Fruit fly (Drosophila melanogaster): ENCODE measurements around the gene wupA.
A peak's percentile ranks its signal among the peaks of the same experiment; 100 is the strongest.

wupA gene

DNA sequence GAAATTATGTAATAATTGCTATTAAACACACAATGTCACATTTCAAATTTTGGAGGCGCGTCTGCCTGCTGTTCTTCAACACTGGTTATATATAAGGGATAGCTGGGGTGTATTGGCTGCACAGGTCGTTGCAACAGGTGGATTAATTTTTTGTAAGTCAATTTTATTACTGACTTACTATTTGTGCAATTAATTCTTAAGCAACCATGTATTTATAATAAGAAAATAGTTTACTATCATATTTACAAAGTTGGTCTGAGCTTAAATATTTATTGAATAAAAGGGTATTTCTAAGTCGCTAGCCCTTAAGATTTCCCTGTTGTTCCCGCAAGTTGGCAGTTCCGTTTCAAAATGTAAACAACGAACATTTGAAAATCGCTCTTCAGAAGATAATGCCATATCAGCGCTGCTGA is 23.9 kb downstream of the wupA start, which contains the start of gene RhoGAP16F (continued):
- peak; percentile 70 for TF ChIP-seq Spps (tag; optimal IDR thresholded peaks at IDR 0.05)
- peak; percentile 88 for TF ChIP-seq CG1602 (GFP tag; optimal IDR thresholded peaks at IDR 0.05)
- TF ChIP-seq CG12769 (tag; optimal IDR thresholded peaks at IDR 0.05): peak; percentile 94
- peak; percentile 13 for TF ChIP-seq ftz-f1 (GFP tag; optimal IDR thresholded peaks at IDR 0.05)
- TF ChIP-seq sisA (GFP tag; IDR thresholded peaks at IDR 0.05): peak; percentile 88
- TF ChIP-seq Lpt (GFP tag; optimal IDR thresholded peaks at IDR 0.05): no peak
- TF ChIP-seq chif (GFP tag; optimal IDR thresholded peaks at IDR 0.05): peak; percentile 71 to 85
- TF ChIP-seq en (GFP tag; optimal IDR thresholded peaks at IDR 0.05): peak; percentile 9
- peak; percentile 33 for TF ChIP-seq ac (GFP tag; optimal IDR thresholded peaks at IDR 0.05)
- TF ChIP-seq bcd (GFP tag; optimal IDR thresholded peaks at IDR 0.05): peak; percentile 84
- no peak for TF ChIP-seq corto (GFP tag; optimal IDR thresholded peaks at IDR 0.05)
- TF ChIP-seq CG3847 (GFP tag; IDR thresholded peaks at IDR 0.05): peak; percentile 85
- TF ChIP-seq eyg (GFP tag; optimal IDR thresholded peaks at IDR 0.05): no peak
- TF ChIP-seq stwl (tag; optimal IDR thresholded peaks at IDR 0.05): peak; percentile 42
- no peak for TF ChIP-seq Hand (GFP tag; optimal IDR thresholded peaks at IDR 0.05)
- TF ChIP-seq br (optimal IDR thresholded peaks at IDR 0.05): no peak
- TF ChIP-seq grau (tag; optimal IDR thresholded peaks at IDR 0.05): peak; percentile 86
- TF ChIP-seq HLH4C (GFP tag; IDR thresholded peaks at IDR 0.05; ENCODE audit: partially characterized antibody): no peak
- TF ChIP-seq CG1529 (GFP tag; optimal IDR thresholded peaks at IDR 0.05): peak; percentile 43
- TF ChIP-seq zf30C (GFP tag; optimal IDR thresholded peaks at IDR 0.05): no peak
- TF ChIP-seq CG15073 (GFP tag; optimal IDR thresholded peaks at IDR 0.05): peak; percentile 47
- peak; percentile 79 for TF ChIP-seq Fer1 (GFP tag; optimal IDR thresholded peaks at IDR 0.05)
- peak; percentile 61 for TF ChIP-seq ATbp (GFP tag; optimal IDR thresholded peaks at IDR 0.05)
- TF ChIP-seq NFAT (GFP tag; IDR thresholded peaks at IDR 0.05): peak; percentile 84
- TF ChIP-seq nerfin-1 (tag; optimal IDR thresholded peaks at IDR 0.05): peak; percentile 67
- peak; percentile 88 for TF ChIP-seq CG12155 (GFP tag; optimal IDR thresholded peaks at IDR 0.05)
- TF ChIP-seq CG12744 (GFP tag; optimal IDR thresholded peaks at IDR 0.05): peak; percentile 45
- TF ChIP-seq ham (GFP tag; IDR thresholded peaks at IDR 0.05): 0 out of 2 replicates have a peak, but pooled peaks have one; percentile 22
- peak; percentile 84 for TF ChIP-seq PHDP (tag; optimal IDR thresholded peaks at IDR 0.05)
- TF ChIP-seq bowl (GFP tag; IDR thresholded peaks at IDR 0.05): 0 out of 2 replicates have a peak, but pooled peaks have one; percentile 27
- TF ChIP-seq pho (GFP tag; optimal IDR thresholded peaks at IDR 0.05): peak; percentile 82
- no peak for TF ChIP-seq cg (GFP tag; optimal IDR thresholded peaks at IDR 0.05)
- peak; percentile 80 for TF ChIP-seq Mad (GFP tag; optimal IDR thresholded peaks at IDR 0.05)
- 0 out of 2 replicates have a peak, but pooled peaks have one; percentile 4 for TF ChIP-seq CG17612 (GFP tag; IDR thresholded peaks at IDR 0.05)
- peak; percentile 38; the same call in 1 of the 2 replicates for TF ChIP-seq sens-2 (GFP tag; IDR thresholded peaks at IDR 0.05)
- TF ChIP-seq CG16779 (GFP tag; IDR thresholded peaks at IDR 0.05): 0 out of 2 replicates have a peak, but pooled peaks have one; percentile 24
- peak; percentile 66 for TF ChIP-seq Gsc (GFP tag; IDR thresholded peaks at IDR 0.05)
- peak; percentile 79 for TF ChIP-seq CG9817 (tag; optimal IDR thresholded peaks at IDR 0.05)
- TF ChIP-seq abd-A (tag; optimal IDR thresholded peaks at IDR 0.05): no peak
- TF ChIP-seq CG11093 (GFP tag; IDR thresholded peaks at IDR 0.05): peak; percentile 83
- peak; percentile 12 for TF ChIP-seq YL-1 (GFP tag; optimal IDR thresholded peaks at IDR 0.05)
- peak; percentile 86 for TF ChIP-seq CG10209 (GFP tag; optimal IDR thresholded peaks at IDR 0.05)
- peak; percentile 58 for TF ChIP-seq sd (tag; optimal IDR thresholded peaks at IDR 0.05)
- peak; percentile 90 for TF ChIP-seq nmo (GFP tag; optimal IDR thresholded peaks at IDR 0.05)
- TF ChIP-seq Lhr (GFP tag; optimal IDR thresholded peaks at IDR 0.05): peak; percentile 33
- TF ChIP-seq CG10654 (GFP tag; optimal IDR thresholded peaks at IDR 0.05): peak; percentile 87
- peak; percentile 80 for TF ChIP-seq CG13894 (tag; optimal IDR thresholded peaks at IDR 0.05)
- TF ChIP-seq CG8478 (optimal IDR thresholded peaks at IDR 0.05): no peak
- TF ChIP-seq nom (GFP tag; optimal IDR thresholded peaks at IDR 0.05): peak; percentile 60
- no peak for TF ChIP-seq Bgb (GFP tag; IDR thresholded peaks at IDR 0.05; ENCODE audit: partially characterized antibody)
- no peak for TF ChIP-seq yki (optimal IDR thresholded peaks at IDR 0.05)
- TF ChIP-seq Dip2 (GFP tag; IDR thresholded peaks at IDR 0.05): no peak
